Worm (Caenorhabditis elegans): Measurements from ENCODE around the gene fipr-11.

Gene fipr-11

ce11 chrV:9943039-9943438 is 37.0 kb upstream of the fipr-11 start, which contains the start of gene fipr-12:
fipr-12 (plus strand) TSS chrV:9943339.
- no peak for TF ChIP-seq nhr-6 (tag; optimal IDR thresholded peaks at IDR 0.05)
- no peak for TF ChIP-seq dmd-4 (tag; optimal IDR thresholded peaks at IDR 0.05)

ce11 chrV:9937435-9937834 is 31.4 kb upstream of the fipr-11 start, which contains the start of gene srj-33:
srj-33 (minus strand) TSS chrV:9937535.
- no peak for TF ChIP-seq crh-2 (tag; optimal IDR thresholded peaks at IDR 0.05)
- TF ChIP-seq nhr-237 (tag; optimal IDR thresholded peaks at IDR 0.05): no peak
- no peak for TF ChIP-seq C34F6.9 (tag; optimal IDR thresholded peaks at IDR 0.05)
- no peak for TF ChIP-seq aly-2 (tag; optimal IDR thresholded peaks at IDR 0.05)
- TF ChIP-seq nhr-11 (tag; optimal IDR thresholded peaks at IDR 0.05): no peak
- no peak for TF ChIP-seq elt-3 (tag; optimal IDR thresholded peaks at IDR 0.05)
- no peak for TF ChIP-seq gmeb-1 (tag; optimal IDR thresholded peaks at IDR 0.05)
- no peak for TF ChIP-seq ztf-1 (GFP tag; conservative IDR thresholded peaks at IDR 0.05)
- TF ChIP-seq alr-1 (tag; optimal IDR thresholded peaks at IDR 0.05): no peak
- no peak for TF ChIP-seq nhr-6 (tag; optimal IDR thresholded peaks at IDR 0.05)
- no peak for TF ChIP-seq fos-1 (tag; optimal IDR thresholded peaks at IDR 0.05)
- no peak for TF ChIP-seq mab-5 (tag; optimal IDR thresholded peaks at IDR 0.05)
- TF ChIP-seq zag-1 (tag; optimal IDR thresholded peaks at IDR 0.05): no peak
- TF ChIP-seq unc-39 (tag; optimal IDR thresholded peaks at IDR 0.05): no peak
- TF ChIP-seq nhr-12 (tag; optimal IDR thresholded peaks at IDR 0.05): no peak
- TF ChIP-seq sma-9 (GFP tag; optimal IDR thresholded peaks at IDR 0.05): no peak
- TF ChIP-seq sma-9 (tag; optimal IDR thresholded peaks at IDR 0.05): no peak

- TF ChIP-seq snpc-4 (tag; optimal IDR thresholded peaks at IDR 0.05) (no peak), gmeb-1 (tag; optimal IDR thresholded peaks at IDR 0.05) (peak; percentile 83), alr-1 (tag; optimal IDR thresholded peaks at IDR 0.05) (no peak), lin-11 (tag; optimal IDR thresholded peaks at IDR 0.05) (peak; percentile 51), lin-13 (GFP tag; optimal IDR thresholded peaks at IDR 0.05) (peak; percentile 1), nhr-25 (tag; optimal IDR thresholded peaks at IDR 0.05) (no peak), ceh-16 (tag; optimal IDR thresholded peaks at IDR 0.05) (no peak), lsy-2 (tag; optimal IDR thresholded peaks at IDR 0.05) (no peak), nhr-21 (tag; optimal IDR thresholded peaks at IDR 0.05) (peak; percentile 9), Y55F3AM.14 (GFP tag; optimal IDR thresholded peaks at IDR 0.05) (no peak), unc-55 (GFP tag; optimal IDR thresholded peaks at IDR 0.05) (peak; percentile 70), unc-62 (GFP tag; optimal IDR thresholded peaks at IDR 0.05) (no peak), nhr-129 (tag; optimal IDR thresholded peaks at IDR 0.05) (peak; percentile 52), mab-5 (tag; optimal IDR thresholded peaks at IDR 0.05) (no peak), R02D3.7 (tag; optimal IDR thresholded peaks at IDR 0.05) (peak; percentile 54), nhr-10 (tag; optimal IDR thresholded peaks at IDR 0.05) (no peak), lin-39 (tag; optimal IDR thresholded peaks at IDR 0.05) (no peak)
Observed at ce11 chrV:9930612-9931065, 24.6 kb upstream of the fipr-11 start, which contains the start of the genes rmh-2 and suds-3. rmh-2 (minus strand) TSS chrV:9930775. suds-3 (plus strand) TSS chrV:9931015.

- peak; percentile 37 for TF ChIP-seq gmeb-1 (tag; optimal IDR thresholded peaks at IDR 0.05)
- peak; percentile 50 for TF ChIP-seq fos-1 (tag; optimal IDR thresholded peaks at IDR 0.05)
- TF ChIP-seq crh-2 (tag; optimal IDR thresholded peaks at IDR 0.05): peak; percentile 22
- TF ChIP-seq sma-9 (GFP tag; optimal IDR thresholded peaks at IDR 0.05): no peak
- no peak for TF ChIP-seq sma-9 (tag; optimal IDR thresholded peaks at IDR 0.05)
- no peak for TF ChIP-seq snpc-4 (tag; optimal IDR thresholded peaks at IDR 0.05)
Observed at ce11 chrV:9927954-9928353, 21.9 kb upstream of the fipr-11 start.

ce11 chrV:9927381-9927780 is 21.4 kb upstream of the fipr-11 start:
- no peak for TF ChIP-seq ztf-4 (tag; optimal IDR thresholded peaks at IDR 0.05)

ce11 chrV:9926240-9926639 is 20.2 kb upstream of the fipr-11 start, which contains the start of gene C50H2.13:
C50H2.13 (plus strand) TSS chrV:9926540.
- TF ChIP-seq nhr-237 (tag; optimal IDR thresholded peaks at IDR 0.05) (no peak), ama-1 (optimal IDR thresholded peaks at IDR 0.05) (no peak), ztf-4 (tag; optimal IDR thresholded peaks at IDR 0.05) (no peak), nhr-25 (tag; optimal IDR thresholded peaks at IDR 0.05) (no peak), peb-1 (tag; optimal IDR thresholded peaks at IDR 0.05) (no peak), lin-11 (tag; optimal IDR thresholded peaks at IDR 0.05) (no peak), lsy-2 (tag; optimal IDR thresholded peaks at IDR 0.05) (no peak), crh-2 (tag; optimal IDR thresholded peaks at IDR 0.05) (no peak), ztf-11 (tag; optimal IDR thresholded peaks at IDR 0.05) (no peak), egl-27 (tag; optimal IDR thresholded peaks at IDR 0.05) (no peak), skn-1 (tag; optimal IDR thresholded peaks at IDR 0.05) (no peak), unc-55 (GFP tag; optimal IDR thresholded peaks at IDR 0.05) (no peak)

Data from whole organism, L2 larva.